Worm (Caenorhabditis elegans) whole organism, L3 larva: ENCODE measurements around the gene pigk-1.

Experiments
- R02D3.7 ChIP-seq: fragments of 150-350 bp; optimal IDR thresholded peaks from 2 replicates; lab custom pipeline; 2014; ENCODE audit warnings: missing biosample characterization, missing genetic modification characterization
- ama-1 ChIP-seq: fragments of 150-350 bp; optimal IDR thresholded peaks from 2 replicates; lab custom pipeline; 2018
- ceh-28 ChIP-seq: fragments of 150-350 bp; optimal IDR thresholded peaks from 2 replicates; lab custom pipeline; 2014; ENCODE audit warnings: missing biosample characterization, missing genetic modification reagents, missing genetic modification characterization
- ceh-82 ChIP-seq: fragments of 150-350 bp; optimal IDR thresholded peaks from 2 replicates; lab custom pipeline; 2014; ENCODE audit warnings: missing biosample characterization, missing genetic modification characterization
- ceh-9 ChIP-seq: sonication (generic microtip); optimal IDR thresholded peaks from 2 replicates; lab custom pipeline; 2018; ENCODE audit warnings: missing biosample characterization, missing genetic modification characterization
- daf-12 ChIP-seq: fragments of 150-350 bp; optimal IDR thresholded peaks from 2 replicates; lab custom pipeline; 2014; ENCODE audit warnings: missing biosample characterization, missing genetic modification reagents, missing genetic modification characterization
- egl-5 ChIP-seq: fragments of 150-350 bp; optimal IDR thresholded peaks from 2 replicates; lab custom pipeline; 2017; ENCODE audit warnings: missing biosample characterization, missing genetic modification reagents, missing genetic modification characterization, inconsistent platforms
- elt-2 ChIP-seq: sonication (generic microtip); optimal IDR thresholded peaks from 2 replicates; lab custom pipeline; 2016; ENCODE audit warnings: missing genetic modification reagents, mild to moderate bottlenecking, missing genetic modification characterization, missing compliant biosample characterization
- elt-3 ChIP-seq, 3 experiments: fragments of 150-350 bp in 1 of 3; sonication (generic microtip) in 2 of 3; optimal IDR thresholded peaks; 2 replicates in 2 of 3; 4 replicates in 1 of 3; lab custom pipeline; 2014 to 2017; ENCODE audit warnings: missing biosample characterization in 3 of 3, missing genetic modification characterization in 3 of 3
- fkh-2 ChIP-seq: fragments of 150-350 bp; optimal IDR thresholded peaks from 2 replicates; lab custom pipeline; 2014; ENCODE audit warnings: missing biosample characterization, missing genetic modification reagents, missing genetic modification characterization
- fos-1 ChIP-seq: fragments of 150-350 bp; optimal IDR thresholded peaks from 2 replicates; lab custom pipeline; 2014; ENCODE audit warnings: missing biosample characterization, missing genetic modification characterization
- hmg-11 ChIP-seq: sonication (generic microtip); optimal IDR thresholded peaks from 2 replicates; lab custom pipeline; 2016; ENCODE audit warnings: missing genetic modification characterization, missing compliant biosample characterization
- jun-1 ChIP-seq: fragments of 150-350 bp; optimal IDR thresholded peaks from 2 replicates; lab custom pipeline; 2014; ENCODE audit warnings: missing biosample characterization, missing genetic modification reagents, missing genetic modification characterization
- lin-15B ChIP-seq: fragments of 150-350 bp; optimal IDR thresholded peaks from 2 replicates; lab custom pipeline; 2014; ENCODE audit warnings: missing biosample characterization, missing genetic modification characterization
- lin-39 ChIP-seq: fragments of 150-350 bp; optimal IDR thresholded peaks from 2 replicates; lab custom pipeline; 2018; ENCODE audit warnings: missing biosample characterization, missing genetic modification reagents, missing genetic modification characterization
- lsy-12 ChIP-seq: sonication (generic microtip); optimal IDR thresholded peaks from 2 replicates; lab custom pipeline; 2016; ENCODE audit warnings: mild to moderate bottlenecking, missing genetic modification characterization, missing compliant biosample characterization
- nfya-1 ChIP-seq: sonication (generic microtip); optimal IDR thresholded peaks from 2 replicates; lab custom pipeline; 2017; ENCODE audit warnings: missing genetic modification characterization, mild to moderate bottlenecking, missing compliant biosample characterization, antibody characterized with exemption, moderate library complexity; ENCODE audit not compliant: insufficient read depth
- nhr-11 ChIP-seq: fragments of 150-350 bp; optimal IDR thresholded peaks from 2 replicates; lab custom pipeline; 2014; ENCODE audit warnings: missing biosample characterization, missing genetic modification characterization
- nhr-12 ChIP-seq: fragments of 150-350 bp; optimal IDR thresholded peaks from 2 replicates; lab custom pipeline; 2014; ENCODE audit warnings: missing biosample characterization, missing genetic modification characterization
- nhr-23 ChIP-seq: fragments of 150-350 bp; optimal IDR thresholded peaks from 2 replicates; lab custom pipeline; 2014; ENCODE audit warnings: missing biosample characterization, missing genetic modification reagents, missing genetic modification characterization
- nhr-237 ChIP-seq: fragments of 150-350 bp; optimal IDR thresholded peaks from 2 replicates; lab custom pipeline; 2014; ENCODE audit warnings: missing biosample characterization, missing genetic modification characterization
- nhr-25 ChIP-seq: sonication (generic microtip); optimal IDR thresholded peaks from 2 replicates; lab custom pipeline; 2017; ENCODE audit warnings: missing biosample characterization, missing genetic modification characterization
- nhr-28 ChIP-seq: fragments of 150-350 bp; optimal IDR thresholded peaks from 2 replicates; lab custom pipeline; 2014; ENCODE audit warnings: missing biosample characterization, missing genetic modification characterization
- nhr-43 ChIP-seq: sonication (generic microtip); optimal IDR thresholded peaks from 2 replicates; lab custom pipeline; 2016; ENCODE audit warnings: mild to moderate bottlenecking, missing genetic modification characterization, missing compliant biosample characterization; ENCODE audit not compliant: poor library complexity, severe bottlenecking
- nhr-67 ChIP-seq: fragments of 150-350 bp; optimal IDR thresholded peaks from 2 replicates; lab custom pipeline; 2014; ENCODE audit warnings: missing biosample characterization, missing genetic modification characterization
- nhr-76 ChIP-seq: fragments of 150-350 bp; sonication (generic microtip); optimal IDR thresholded peaks from 5 replicates; lab custom pipeline; 2014; ENCODE audit warnings: missing biosample characterization, missing genetic modification characterization
- pha-4 ChIP-seq: fragments of 150-350 bp; optimal IDR thresholded peaks from 2 replicates; lab custom pipeline; 2014; ENCODE audit warnings: missing biosample characterization, missing genetic modification reagents, missing genetic modification characterization
- pqm-1 ChIP-seq: fragments of 150-350 bp; optimal IDR thresholded peaks from 2 replicates; lab custom pipeline; 2017; ENCODE audit warnings: missing biosample characterization, missing genetic modification characterization, inconsistent platforms
- skn-1 ChIP-seq: fragments of 150-350 bp; optimal IDR thresholded peaks from 2 replicates; lab custom pipeline; 2014; ENCODE audit warnings: missing biosample characterization, missing genetic modification characterization
- snpc-4 ChIP-seq: fragments of 150-350 bp; optimal IDR thresholded peaks from 2 replicates; lab custom pipeline; 2014; ENCODE audit warnings: missing biosample characterization, missing genetic modification characterization
- tbx-2 ChIP-seq: sonication (generic microtip); optimal IDR thresholded peaks from 2 replicates; lab custom pipeline; 2016; ENCODE audit warnings: mild to moderate bottlenecking, missing genetic modification characterization, missing compliant biosample characterization
- unc-39 ChIP-seq: sonication (generic microtip); optimal IDR thresholded peaks from 4 replicates; lab custom pipeline; 2017; ENCODE audit warnings: missing biosample characterization, missing genetic modification characterization
- zag-1 ChIP-seq: fragments of 150-350 bp; optimal IDR thresholded peaks from 2 replicates; lab custom pipeline; 2014; ENCODE audit warnings: missing biosample characterization, missing genetic modification characterization
- ztf-4 ChIP-seq: fragments of 150-350 bp; optimal IDR thresholded peaks from 2 replicates; lab custom pipeline; 2014; ENCODE audit warnings: missing biosample characterization, missing genetic modification characterization

pigk-1 gene

ce11 chrIV:11130774-11131173 is 21.0 kb upstream of the pigk-1 start:
- TF ChIP-seq pqm-1 (tag; lab: Kevin White, UChicago) (peak; percentile 11), R02D3.7 (tag; lab: Kevin White, UChicago) (no peak), hmg-11 (tag; lab: Kevin White, UChicago) (no peak), pha-4 (tag; lab: Kevin White, UChicago) (peak; percentile 29), elt-2 (peak; percentile 58), nfya-1 (tag; lab: Kevin White, UChicago) (peak; percentile 44)

- TF ChIP-seq lin-39 (no peak), zag-1 (tag; lab: Kevin White, UChicago) (no peak), ceh-82 (tag; lab: Kevin White, UChicago) (no peak), fos-1 (tag; lab: Kevin White, UChicago) (no peak)
Observed at ce11 chrIV:11126028-11126427, 16.2 kb upstream of the pigk-1 start.

ce11 chrIV:11126004-11126027 is 16.0 kb upstream of the pigk-1 start, which contains the start of gene swsn-4:
swsn-4 (plus strand) TSS chrIV:11126024.
- no peak for TF ChIP-seq daf-12 (tag; lab: Kevin White, UChicago)
- no peak for TF ChIP-seq fkh-2 (tag; lab: Kevin White, UChicago)
- no peak for TF ChIP-seq tbx-2
- TF ChIP-seq nhr-23, result no peak
- TF ChIP-seq ceh-28 (tag; lab: Kevin White, UChicago), result no peak
- TF ChIP-seq nhr-43, result no peak
- TF ChIP-seq elt-2, result no peak
- no peak for TF ChIP-seq nhr-76 (tag; lab: Kevin White, UChicago)
- no peak for TF ChIP-seq ama-1 (lab: Kevin White, UChicago)
- no peak for TF ChIP-seq ztf-4
- TF ChIP-seq ceh-82 (tag; lab: Kevin White, UChicago), result no peak

- TF ChIP-seq nhr-67 (tag; lab: Kevin White, UChicago) (no peak), nhr-12 (tag; lab: Kevin White, UChicago) (no peak), ceh-9 (no peak), pha-4 (tag; lab: Kevin White, UChicago) (no peak), nhr-237 (tag; lab: Kevin White, UChicago) (no peak), zag-1 (tag; lab: Kevin White, UChicago) (no peak), nfya-1 (tag; lab: Kevin White, UChicago) (no peak), ceh-82 (tag; lab: Kevin White, UChicago) (no peak), ztf-4 (no peak), egl-5 (tag; lab: Kevin White, UChicago) (no peak), pqm-1 (tag; lab: Kevin White, UChicago) (no peak), jun-1 (tag; lab: Kevin White, UChicago) (no peak), fkh-2 (tag; lab: Kevin White, UChicago) (no peak), tbx-2 (no peak), nhr-28 (no peak), skn-1 (tag; lab: Kevin White, UChicago) (no peak), unc-39 (tag; lab: Kevin White, UChicago) (no peak), nhr-25 (no peak), snpc-4 (tag; lab: Kevin White, UChicago) (no peak)
- TF ChIP-seq, all 47 proteins: peak for 0
Observed at ce11 chrIV:11125604-11126003, 15.8 kb upstream of the pigk-1 start.

- peak; percentile 100 for TF ChIP-seq nfya-1 (tag; lab: Kevin White, UChicago)
- TF ChIP-seq hmg-11 (tag; lab: Kevin White, UChicago), result peak; percentile 64
- TF ChIP-seq nhr-23, result peak; percentile 55
- TF ChIP-seq snpc-4 (tag; lab: Kevin White, UChicago), result no peak
- peak; percentile 50 for TF ChIP-seq lin-39
- peak; percentile 67 for TF ChIP-seq lin-15B (tag; lab: Kevin White, UChicago)
- TF ChIP-seq nhr-11 (tag; lab: Kevin White, UChicago), result no peak
- peak; percentile 42 for TF ChIP-seq nhr-25
- peak; percentile 38 for TF ChIP-seq pha-4 (tag; lab: Kevin White, UChicago)
- peak; percentile 27 for TF ChIP-seq lsy-12 (tag; lab: Kevin White, UChicago)
- TF ChIP-seq elt-2, result peak; percentile 18
Observed at ce11 chrIV:11125200-11125599, 15.4 kb upstream of the pigk-1 start.

- TF ChIP-seq nfya-1 (tag; lab: Kevin White, UChicago) (no peak), hmg-11 (tag; lab: Kevin White, UChicago) (no peak), elt-3 (tag; optimal IDR thresholded peaks at IDR 0.05; lab: Kevin White, UChicago) (no peak), ztf-4 (no peak), ama-1 (lab: Kevin White, UChicago) (no peak)
Observed at ce11 chrIV:11124674-11125073, 14.9 kb upstream of the pigk-1 start, which contains the start of gene spo-11. spo-11 (minus strand) TSS chrIV:11124862.
